Worm (Caenorhabditis elegans) whole organism, L2 larva: ENCODE results near the gene sax-7.
A peak's percentile ranks its signal among the peaks of the same experiment; 100 is the strongest.

ENCODE experiments used
- C34F6.9 ChIP-seq: fragments of 150-350 bp; optimal IDR thresholded peaks from 2 replicates; lab custom pipeline; 2014; ENCODE audit warnings: missing biosample characterization, missing genetic modification characterization
- F13H6.1 ChIP-seq: sonication (generic microtip); optimal IDR thresholded peaks from 2 replicates; lab custom pipeline; 2016; ENCODE audit warnings: missing genetic modification characterization, missing compliant biosample characterization
- R02D3.7 ChIP-seq: fragments of 150-350 bp; optimal IDR thresholded peaks from 2 replicates; lab custom pipeline; 2014; ENCODE audit warnings: missing biosample characterization, missing genetic modification characterization
- Y55F3AM.14 ChIP-seq: fragments of 200-800 bp; sonication (Bioruptor generic); optimal IDR thresholded peaks from 2 replicates; lab custom pipeline; 2018; ENCODE audit warnings: mild to moderate bottlenecking, missing genetic modification characterization, missing compliant biosample characterization
- ZK546.5 ChIP-seq: sonication (generic microtip); optimal IDR thresholded peaks from 2 replicates; lab custom pipeline; 2017; ENCODE audit warnings: missing biosample characterization, missing genetic modification characterization
- alr-1 ChIP-seq: fragments of 150-350 bp; optimal IDR thresholded peaks from 2 replicates; lab custom pipeline; 2014; ENCODE audit warnings: missing biosample characterization, missing genetic modification characterization
- aly-2 ChIP-seq: fragments of 150-350 bp; optimal IDR thresholded peaks from 2 replicates; lab custom pipeline; 2014; ENCODE audit warnings: missing biosample characterization, missing genetic modification characterization
- ama-1 ChIP-seq: fragments of 150-350 bp; optimal IDR thresholded peaks from 2 replicates; lab custom pipeline; 2018; ENCODE audit warnings: inconsistent platforms
- blmp-1 ChIP-seq: sonication (generic microtip); optimal IDR thresholded peaks from 2 replicates; lab custom pipeline; 2017; ENCODE audit warnings: missing genetic modification characterization, mild to moderate bottlenecking, missing compliant biosample characterization, antibody characterized with exemption, moderate library complexity; ENCODE audit not compliant: insufficient read depth
- ceh-16 ChIP-seq: fragments of 150-350 bp; optimal IDR thresholded peaks from 2 replicates; lab custom pipeline; 2014; ENCODE audit warnings: missing biosample characterization, missing genetic modification characterization
- ceh-82 ChIP-seq: fragments of 150-350 bp; optimal IDR thresholded peaks from 2 replicates; lab custom pipeline; 2014; ENCODE audit warnings: missing biosample characterization, missing genetic modification characterization
- crh-2 ChIP-seq: sonication (generic microtip); optimal IDR thresholded peaks from 2 replicates; lab custom pipeline; 2017; ENCODE audit warnings: missing biosample characterization, missing genetic modification characterization
- dmd-4 ChIP-seq: sonication (generic microtip); optimal IDR thresholded peaks from 2 replicates; lab custom pipeline; 2017; ENCODE audit warnings: missing biosample characterization, missing genetic modification characterization
- egl-27 ChIP-seq: sonication (generic microtip); optimal IDR thresholded peaks from 3 replicates; lab custom pipeline; 2017; ENCODE audit warnings: missing biosample characterization, missing genetic modification reagents, missing genetic modification characterization
- elt-1 ChIP-seq: fragments of 150-350 bp; optimal IDR thresholded peaks from 2 replicates; lab custom pipeline; 2014; ENCODE audit warnings: missing biosample characterization, missing genetic modification characterization
- elt-3 ChIP-seq: sonication (generic microtip); optimal IDR thresholded peaks from 2 replicates; lab custom pipeline; 2017; ENCODE audit warnings: missing biosample characterization, missing genetic modification characterization
- fos-1 ChIP-seq: fragments of 150-350 bp; optimal IDR thresholded peaks from 2 replicates; lab custom pipeline; 2014; ENCODE audit warnings: missing biosample characterization, missing genetic modification characterization
- gmeb-1 ChIP-seq: fragments of 150-350 bp; optimal IDR thresholded peaks from 2 replicates; lab custom pipeline; 2014; ENCODE audit warnings: missing biosample characterization, missing genetic modification characterization
- lin-11 ChIP-seq: fragments of 150-350 bp; sonication (generic microtip); optimal IDR thresholded peaks from 2 replicates; lab custom pipeline; 2014; ENCODE audit warnings: missing biosample characterization, missing genetic modification characterization, inconsistent platforms, mixed read lengths
- lin-13 ChIP-seq: fragments of 150-350 bp; optimal IDR thresholded peaks from 2 replicates; lab custom pipeline; 2014; ENCODE audit warnings: missing biosample characterization, missing genetic modification reagents, missing genetic modification characterization
- lin-39 ChIP-seq: fragments of 150-350 bp; optimal IDR thresholded peaks from 2 replicates; lab custom pipeline; 2014; ENCODE audit warnings: missing biosample characterization, missing genetic modification reagents, missing genetic modification characterization
- mab-5 ChIP-seq: fragments of 150-350 bp; optimal IDR thresholded peaks from 2 replicates; lab custom pipeline; 2014; ENCODE audit warnings: missing biosample characterization, missing genetic modification characterization
- mbf-1 ChIP-seq: sonication (generic microtip); optimal IDR thresholded peaks from 2 replicates; lab custom pipeline; 2017; ENCODE audit warnings: missing biosample characterization, missing genetic modification characterization
- mdl-1 ChIP-seq, 2 experiments: fragments of 150-350 bp in 1 of 2; sonication (generic microtip) in 1 of 2; optimal IDR thresholded peaks; 2 replicates each; lab custom pipeline; 2017; ENCODE audit warnings: missing biosample characterization in 2 of 2, missing genetic modification characterization in 2 of 2
- nhr-10 ChIP-seq: sonication (generic microtip); optimal IDR thresholded peaks from 2 replicates; lab custom pipeline; 2017; ENCODE audit warnings: missing biosample characterization, missing genetic modification characterization
- nhr-11 ChIP-seq: fragments of 150-350 bp; optimal IDR thresholded peaks from 2 replicates; lab custom pipeline; 2014; ENCODE audit warnings: missing biosample characterization, missing genetic modification characterization
- nhr-12 ChIP-seq: fragments of 150-350 bp; optimal IDR thresholded peaks from 2 replicates; lab custom pipeline; 2014; ENCODE audit warnings: missing biosample characterization, missing genetic modification characterization
- nhr-129 ChIP-seq: fragments of 150-350 bp; optimal IDR thresholded peaks from 2 replicates; lab custom pipeline; 2014; ENCODE audit warnings: missing biosample characterization, missing genetic modification characterization
- nhr-21 ChIP-seq: fragments of 150-350 bp; optimal IDR thresholded peaks from 2 replicates; lab custom pipeline; 2014; ENCODE audit warnings: missing biosample characterization, missing genetic modification characterization
- nhr-23 ChIP-seq: fragments of 150-350 bp; optimal IDR thresholded peaks from 2 replicates; lab custom pipeline; 2014; ENCODE audit warnings: missing biosample characterization, missing genetic modification reagents, missing genetic modification characterization
- nhr-237 ChIP-seq: fragments of 150-350 bp; optimal IDR thresholded peaks from 2 replicates; lab custom pipeline; 2014; ENCODE audit warnings: missing biosample characterization, missing genetic modification characterization
- nhr-25 ChIP-seq: fragments of 150-350 bp; sonication (generic microtip); optimal IDR thresholded peaks from 3 replicates; lab custom pipeline; 2014; ENCODE audit warnings: missing biosample characterization, missing genetic modification characterization
- nhr-6 ChIP-seq: fragments of 150-350 bp; optimal IDR thresholded peaks from 2 replicates; lab custom pipeline; 2014; ENCODE audit warnings: missing biosample characterization, missing genetic modification characterization
- nhr-77 ChIP-seq: fragments of 150-350 bp; optimal IDR thresholded peaks from 2 replicates; lab custom pipeline; 2014; ENCODE audit warnings: missing biosample characterization, missing genetic modification characterization
- peb-1 ChIP-seq: fragments of 150-350 bp; optimal IDR thresholded peaks from 2 replicates; lab custom pipeline; 2014; ENCODE audit warnings: missing biosample characterization, missing genetic modification characterization
- sem-4 ChIP-seq: fragments of 150-350 bp; optimal IDR thresholded peaks from 2 replicates; lab custom pipeline; 2014; ENCODE audit warnings: missing biosample characterization, missing genetic modification reagents, missing genetic modification characterization
- skn-1 ChIP-seq: sonication (generic microtip); optimal IDR thresholded peaks from 2 replicates; lab custom pipeline; 2017; ENCODE audit warnings: missing biosample characterization, missing genetic modification characterization
- sma-3 ChIP-seq: sonication (generic microtip); optimal IDR thresholded peaks from 2 replicates; lab custom pipeline; 2016; ENCODE audit warnings: missing genetic modification reagents, missing genetic modification characterization, missing compliant biosample characterization
- sma-9 ChIP-seq, 2 experiments: fragments of 150-350 bp in 1 of 2; sonication (generic microtip) in 1 of 2; optimal IDR thresholded peaks; 2 replicates each; lab custom pipeline; 2014 to 2016; ENCODE audit warnings: missing genetic modification characterization in 2 of 2, mild to moderate bottlenecking in 1 of 2, missing biosample characterization in 1 of 2, missing compliant biosample characterization in 1 of 2, missing genetic modification reagents in 1 of 2, moderate library complexity in 1 of 2
- snpc-4 ChIP-seq: fragments of 150-350 bp; optimal IDR thresholded peaks from 2 replicates; lab custom pipeline; 2014; ENCODE audit warnings: missing biosample characterization, missing genetic modification characterization
- unc-39 ChIP-seq: fragments of 150-350 bp; optimal IDR thresholded peaks from 2 replicates; lab custom pipeline; 2014; ENCODE audit warnings: missing biosample characterization, missing genetic modification characterization
- unc-62 ChIP-seq: fragments of 150-350 bp; optimal IDR thresholded peaks from 2 replicates; lab custom pipeline; 2014; ENCODE audit warnings: missing biosample characterization, missing genetic modification reagents, missing genetic modification characterization
- zag-1 ChIP-seq: fragments of 150-350 bp; optimal IDR thresholded peaks from 2 replicates; lab custom pipeline; 2014; ENCODE audit warnings: missing biosample characterization, missing genetic modification characterization
- ztf-1 ChIP-seq: fragments of 200-800 bp; sonication (Bioruptor generic); conservative IDR thresholded peaks from 2 replicates; pipeline ENCODE4 v1.3.6; 2022; ENCODE audit warnings: missing genetic modification characterization, missing compliant biosample characterization
- ztf-11 ChIP-seq: sonication (generic microtip); optimal IDR thresholded peaks from 2 replicates; lab custom pipeline; 2017; ENCODE audit warnings: missing biosample characterization, missing genetic modification characterization
- ztf-4 ChIP-seq: fragments of 150-350 bp; optimal IDR thresholded peaks from 2 replicates; lab custom pipeline; 2014; ENCODE audit warnings: missing biosample characterization, missing genetic modification characterization

sax-7 gene

ce11 chrIV:8052694-8053093, 9.8 kb upstream of the sax-7 start:
- no peak for TF ChIP-seq blmp-1 (tag; lab: Kevin White, UChicago)
- no peak for TF ChIP-seq crh-2 (tag; lab: Kevin White, UChicago)
- TF ChIP-seq sma-3 (GFP tag; lab: Kevin White, UChicago) = no peak
- no peak for TF ChIP-seq elt-3
- TF ChIP-seq lin-39 (tag; lab: Kevin White, UChicago) = no peak
- no peak for TF ChIP-seq nhr-25 (tag; lab: Kevin White, UChicago)
- no peak for TF ChIP-seq R02D3.7
- no peak for TF ChIP-seq ama-1 (lab: Kevin White, UChicago)
- no peak for TF ChIP-seq snpc-4
- no peak for TF ChIP-seq nhr-21 (tag; lab: Kevin White, UChicago)
- TF ChIP-seq nhr-129 (tag; lab: Kevin White, UChicago) = no peak
- TF ChIP-seq nhr-77 = no peak
- no peak for TF ChIP-seq F13H6.1 (tag; lab: Kevin White, UChicago)

- TF ChIP-seq Y55F3AM.14 (no peak), ceh-82 (no peak), fos-1 (tag; lab: Kevin White, UChicago) (no peak)
Measured at ce11 chrIV:8053955-8054354, 8.5 kb upstream of the sax-7 start.

- TF ChIP-seq alr-1 (tag; lab: Kevin White, UChicago) (no peak), sma-9 (GFP tag; optimal IDR thresholded peaks at IDR 0.05; lab: Kevin White, UChicago) (no peak), sma-9 (tag; optimal IDR thresholded peaks at IDR 0.05; lab: Kevin White, UChicago) (no peak), sem-4 (tag; lab: Kevin White, UChicago) (no peak), elt-1 (no peak), R02D3.7 (no peak), peb-1 (tag; lab: Kevin White, UChicago) (no peak), fos-1 (tag; lab: Kevin White, UChicago) (no peak), mab-5 (tag; lab: Kevin White, UChicago) (no peak), ztf-1 (no peak), mbf-1 (no peak), ztf-11 (tag; lab: Kevin White, UChicago) (no peak), nhr-129 (tag; lab: Kevin White, UChicago) (no peak), gmeb-1 (tag; lab: Kevin White, UChicago) (no peak), skn-1 (tag; lab: Kevin White, UChicago) (no peak), zag-1 (tag; lab: Kevin White, UChicago) (no peak)
Measured at ce11 chrIV:8061267-8061666, 1.2 kb upstream of the sax-7 start.

ce11 chrIV:8066598-8066997, 4.1 kb downstream of the sax-7 start:
- no peak for TF ChIP-seq ZK546.5 (tag; lab: Kevin White, UChicago)
- TF ChIP-seq snpc-4 = peak; percentile 3
- no peak for TF ChIP-seq ceh-82
- no peak for TF ChIP-seq ama-1 (lab: Kevin White, UChicago)
- no peak for TF ChIP-seq ceh-16 (tag; lab: Kevin White, UChicago)
- no peak for TF ChIP-seq alr-1 (tag; lab: Kevin White, UChicago)
- TF ChIP-seq nhr-10 (tag; lab: Kevin White, UChicago) = no peak
- TF ChIP-seq lin-13 (GFP tag; lab: Kevin White, UChicago) = peak; percentile 12
- no peak for TF ChIP-seq peb-1 (tag; lab: Kevin White, UChicago)
- peak; percentile 69 for TF ChIP-seq sem-4 (tag; lab: Kevin White, UChicago)
- no peak for TF ChIP-seq nhr-12 (tag; lab: Kevin White, UChicago)
- TF ChIP-seq unc-62 (GFP tag; lab: Kevin White, UChicago) = no peak
- TF ChIP-seq C34F6.9 (tag; lab: Kevin White, UChicago) = peak; percentile 33
- no peak for TF ChIP-seq R02D3.7
- no peak for TF ChIP-seq nhr-237 (tag; lab: Kevin White, UChicago)
- TF ChIP-seq Y55F3AM.14 = peak; percentile 26
- no peak for TF ChIP-seq lin-39 (tag; lab: Kevin White, UChicago)
- TF ChIP-seq elt-3 = no peak
- TF ChIP-seq dmd-4 (tag; lab: Kevin White, UChicago) = no peak
- no peak for TF ChIP-seq blmp-1 (tag; lab: Kevin White, UChicago)
- no peak for TF ChIP-seq mbf-1
- TF ChIP-seq sma-3 (GFP tag; lab: Kevin White, UChicago) = no peak
- no peak for TF ChIP-seq ztf-11 (tag; lab: Kevin White, UChicago)
- TF ChIP-seq aly-2 (tag; lab: Kevin White, UChicago) = no peak
- TF ChIP-seq nhr-11 (tag; lab: Kevin White, UChicago) = no peak
- peak; percentile 51 for TF ChIP-seq F13H6.1 (tag; lab: Kevin White, UChicago)
- no peak for TF ChIP-seq nhr-6
- no peak for TF ChIP-seq nhr-77
- TF ChIP-seq lin-11 (tag; lab: Kevin White, UChicago) = no peak
- peak; percentile 38 for TF ChIP-seq zag-1 (tag; lab: Kevin White, UChicago)
- TF ChIP-seq mdl-1 (tag; optimal IDR thresholded peaks at IDR 0.05; lab: Kevin White, UChicago) = no peak
- no peak for TF ChIP-seq elt-1
- no peak for TF ChIP-seq ztf-1
- no peak for TF ChIP-seq skn-1 (tag; lab: Kevin White, UChicago)
- no peak for TF ChIP-seq fos-1 (tag; lab: Kevin White, UChicago)
- no peak for TF ChIP-seq mab-5 (tag; lab: Kevin White, UChicago)
- no peak for TF ChIP-seq nhr-23 (tag; lab: Kevin White, UChicago)
- no peak for TF ChIP-seq unc-39 (tag; lab: Kevin White, UChicago)
- TF ChIP-seq ztf-4 (tag; lab: Kevin White, UChicago) = no peak
- TF ChIP-seq egl-27 (tag; lab: Kevin White, UChicago) = no peak
